Fruit fly (Drosophila melanogaster) Kc167 (cell line): Measurements from ENCODE around the gene CG32298.

Experiments used
- Sin3A ChIP-seq: fragments of >200 bp; optimal IDR thresholded peaks from 2 replicates; lab custom pipeline; 2018; ENCODE audit warnings: missing external identifiers
- h ChIP-seq: fragments of >200 bp; optimal IDR thresholded peaks from 3 replicates; lab custom pipeline; 2018; ENCODE audit warnings: missing external identifiers
- insv ChIP-seq: fragments of >200 bp; optimal IDR thresholded peaks from 3 replicates; lab custom pipeline; 2018; ENCODE audit warnings: missing external identifiers
- psq ChIP-seq: fragments of >200 bp; optimal IDR thresholded peaks from 2 replicates; lab custom pipeline; 2017; ENCODE audit warnings: missing external identifiers
- ttk ChIP-seq: sonication (Bioruptor generic); optimal IDR thresholded peaks from 2 replicates; lab custom pipeline; 2017; ENCODE audit warnings: missing external identifiers

dm6 chr3L:2437571-2437970, 46.8 kb upstream of the CG32298 start:
- TF ChIP-seq ttk (lab: Kevin White, UChicago) = no peak
- no peak for TF ChIP-seq psq (lab: Kevin White, UChicago)
- no peak for TF ChIP-seq insv (lab: Kevin White, UChicago)
- no peak for TF ChIP-seq h (lab: Kevin White, UChicago)
- TF ChIP-seq Sin3A (lab: Kevin White, UChicago) = no peak
